Fruit fly (Drosophila melanogaster) S2 (cell line): ENCODE data around the gene Mocs1.

Experiments used
- CG8478 ChIP-seq: fragments of >200 bp; optimal IDR thresholded peaks from 2 replicates; lab custom pipeline; 2018
- CTCF ChIP-seq, 2 experiments: fragments of >200 bp; optimal IDR thresholded peaks; 2 replicates each; lab custom pipeline; 2018

dm6 chr3L:11031784-11032183 is 38.5 kb upstream of the Mocs1 start:
- TF ChIP-seq CG8478 (lab: Kevin White, UChicago) (no peak), CTCF (optimal IDR thresholded peaks at IDR 0.05; lab: Kevin White, UChicago) (no peak)
